Worm (Caenorhabditis elegans): ENCODE data around the gene Y49F6B.2.

Gene Y49F6B.2

DNA sequence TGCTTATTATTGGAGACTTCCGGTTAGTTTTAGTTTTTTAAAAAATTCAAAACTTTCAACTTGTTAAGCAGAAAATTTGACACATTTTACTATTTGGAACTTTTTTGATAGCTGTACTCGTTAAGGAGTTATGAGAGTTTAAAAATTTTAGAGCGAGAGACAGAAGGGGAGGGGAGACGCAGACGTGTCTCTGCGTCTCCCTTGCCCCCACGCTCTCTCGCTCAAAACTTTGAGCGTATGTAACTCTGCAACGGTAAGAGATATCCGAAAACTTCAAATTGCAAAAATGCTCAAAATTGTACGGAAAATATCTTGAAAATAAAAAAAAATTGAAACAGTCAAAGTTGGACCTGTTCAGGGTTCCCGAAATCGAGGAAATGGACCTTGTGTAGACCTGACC lies 13.4 kb downstream of the Y49F6B.2 start:
- TF ChIP-seq nhr-90 (tag; optimal IDR thresholded peaks at IDR 0.05; ENCODE audit: poor library complexity) (no peak), nhr-71 (tag; optimal IDR thresholded peaks at IDR 0.05) (no peak), ztf-4 (tag; optimal IDR thresholded peaks at IDR 0.05) (no peak), isw-1 (GFP tag; IDR thresholded peaks at IDR 0.05) (no peak), nhr-28 (tag; optimal IDR thresholded peaks at IDR 0.05) (no peak)

DNA sequence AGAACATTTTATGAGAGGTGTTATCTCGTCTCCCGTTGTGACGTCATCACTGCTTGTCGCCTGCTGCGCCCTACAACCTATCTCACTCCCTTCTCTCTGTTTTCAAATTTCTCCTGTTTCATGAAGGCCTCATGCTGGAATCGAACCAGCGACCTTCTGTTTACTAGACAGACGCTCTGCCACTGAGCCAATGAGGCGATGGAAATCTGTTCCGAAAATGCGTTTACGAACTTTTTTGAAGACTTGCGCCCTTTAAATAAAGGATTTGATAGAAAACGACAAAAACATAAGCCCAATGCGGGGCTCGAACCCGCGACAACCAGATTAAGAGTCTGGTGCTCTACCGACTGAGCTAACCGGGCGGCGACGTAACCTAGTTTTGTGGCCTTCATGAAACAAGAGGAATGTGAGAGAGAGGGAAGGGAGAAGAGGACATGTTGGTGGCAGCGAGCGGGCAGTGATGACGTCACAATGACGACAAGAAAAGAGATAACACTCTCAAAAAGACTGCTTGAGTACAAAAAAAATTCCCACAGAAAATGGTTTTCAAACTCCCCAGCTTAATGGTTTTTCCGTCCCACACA lies 16.3 kb downstream of the Y49F6B.2 start, which contains the start of gene clec-126:
clec-126 (plus strand) TSS at position 534 of the 584 bp plus-strand sequence.
- no peak for TF ChIP-seq aly-2 (tag; optimal IDR thresholded peaks at IDR 0.05)
- no peak for TF ChIP-seq aha-1 (tag; optimal IDR thresholded peaks at IDR 0.05)
- peak; percentile 7; the same call in 1 of the 2 replicates for TF ChIP-seq grh-1 (GFP tag; IDR thresholded peaks at IDR 0.05)
- peak; percentile 81 for TF ChIP-seq nhr-71 (tag; optimal IDR thresholded peaks at IDR 0.05)
- peak; percentile 76 for TF ChIP-seq lin-14 (GFP tag; optimal IDR thresholded peaks at IDR 0.05)
- TF ChIP-seq ces-1 (GFP tag; optimal IDR thresholded peaks at IDR 0.05) = no peak
- TF ChIP-seq unc-98 (GFP tag; IDR thresholded peaks at IDR 0.05) = no peak
- no peak for TF ChIP-seq nhr-11 (tag; optimal IDR thresholded peaks at IDR 0.05)
- peak; percentile 57 for TF ChIP-seq C16A3.4 (tag; optimal IDR thresholded peaks at IDR 0.05)
- 0 out of 2 replicates have a peak, but pooled peaks have one; percentile 33 for TF ChIP-seq ceh-88 (GFP tag; IDR thresholded peaks at IDR 0.05)
- TF ChIP-seq dpl-1 (GFP tag; optimal IDR thresholded peaks at IDR 0.05) = peak in 2 of 3 experiments; percentile 46 to 49
- peak; percentile 30 to 76 for TF ChIP-seq lin-35 (GFP tag; optimal IDR thresholded peaks at IDR 0.05)
- no peak for TF ChIP-seq sox-4 (tag; optimal IDR thresholded peaks at IDR 0.05)
- peak; percentile 29 for TF ChIP-seq C04F5.9 (tag; optimal IDR thresholded peaks at IDR 0.05)
- TF ChIP-seq alr-1 (tag; optimal IDR thresholded peaks at IDR 0.05; ENCODE audit: borderline replicate concordance) = no peak
- TF ChIP-seq elt-3 (tag; optimal IDR thresholded peaks at IDR 0.05) = peak in 2 of 6 experiments; percentile 2 to 40
- no peak for TF ChIP-seq pqm-1 (tag; optimal IDR thresholded peaks at IDR 0.05)
- TF ChIP-seq swsn-7 (tag; optimal IDR thresholded peaks at IDR 0.05) = peak; percentile 65
- TF ChIP-seq nhr-85 (tag) = peak; percentile 82
- TF ChIP-seq unc-86 (tag; optimal IDR thresholded peaks at IDR 0.05) = peak; percentile 48
- peak; percentile 65 for TF ChIP-seq elt-2 (tag; optimal IDR thresholded peaks at IDR 0.05)
- peak in 1 of 2 experiments; percentile 50 for TF ChIP-seq mdl-1 (tag; optimal IDR thresholded peaks at IDR 0.05)
- TF ChIP-seq egl-27 (tag; optimal IDR thresholded peaks at IDR 0.05) = peak in 1 of 2 experiments; percentile 35
- peak in 1 of 2 experiments; percentile 52 for TF ChIP-seq ztf-11 (tag; optimal IDR thresholded peaks at IDR 0.05)
- TF ChIP-seq efl-3 (GFP tag; optimal IDR thresholded peaks at IDR 0.05) = no peak
- TF ChIP-seq ceh-90 (tag; optimal IDR thresholded peaks at IDR 0.05) = no peak
- no peak for TF ChIP-seq hpl-2 (GFP tag; optimal IDR thresholded peaks at IDR 0.05)
- no peak for TF ChIP-seq nhr-76 (tag; optimal IDR thresholded peaks at IDR 0.05)
- no peak for TF ChIP-seq vab-15 (tag; optimal IDR thresholded peaks at IDR 0.05)
- TF ChIP-seq fkh-10 (GFP tag; optimal IDR thresholded peaks at IDR 0.05) = peak; percentile 10
- TF ChIP-seq unc-62 (GFP tag; optimal IDR thresholded peaks at IDR 0.05) = no peak
- peak; percentile 38 to 59 for TF ChIP-seq efl-1 (optimal IDR thresholded peaks at IDR 0.05)
- peak; percentile 40 to 93 for TF ChIP-seq efl-1 (GFP tag; optimal IDR thresholded peaks at IDR 0.05 in 1 of 2)
- no peak for TF ChIP-seq ceh-63 (GFP tag; optimal IDR thresholded peaks at IDR 0.05)
- peak; percentile 39 for TF ChIP-seq lir-3 (tag; optimal IDR thresholded peaks at IDR 0.05; ENCODE audit: poor library complexity)
- no peak for TF ChIP-seq nhr-28 (tag; optimal IDR thresholded peaks at IDR 0.05)
- peak; percentile 24 for TF ChIP-seq lin-15B (tag; optimal IDR thresholded peaks at IDR 0.05)
- TF ChIP-seq nhr-90 (tag; optimal IDR thresholded peaks at IDR 0.05; ENCODE audit: poor library complexity) = peak; percentile 90
- no peak for TF ChIP-seq fkh-4 (tag; optimal IDR thresholded peaks at IDR 0.05; ENCODE audit: borderline replicate concordance)
- peak; percentile 53 for TF ChIP-seq fos-1 (tag; optimal IDR thresholded peaks at IDR 0.05)
- TF ChIP-seq ceh-82 (tag; optimal IDR thresholded peaks at IDR 0.05) = peak in 2 of 3 experiments; percentile 13 to 37
- TF ChIP-seq sptf-1 (tag; optimal IDR thresholded peaks at IDR 0.05) = no peak
- TF ChIP-seq nhr-20 (tag; optimal IDR thresholded peaks at IDR 0.05) = peak; percentile 75
- no peak for TF ChIP-seq nhr-12 (tag; optimal IDR thresholded peaks at IDR 0.05)
- TF ChIP-seq snu-23 (GFP tag; optimal IDR thresholded peaks at IDR 0.05) = peak; percentile 87
- TF ChIP-seq ceh-8 (GFP tag; optimal IDR thresholded peaks at IDR 0.05) = peak; percentile 4
- peak; percentile 71 for TF ChIP-seq mep-1 (tag; optimal IDR thresholded peaks at IDR 0.05)

All from whole organism, L1 larva.